ENCODE assay signal across 2 fruit fly cellular contexts in genomic region chr2L:9897296-9897695, dm6.
TF ChIP-seq lines count a peak whose summit lies in the region.

RpS2 (minus strand) TSS chr2L:9897552.

TF ChIP-seq in whole organism, embryonic, 481 proteins besides CTCF, POLR2A, EP300 and RAD21 (continued from another document and continues in another):
- peak; percentile 3 for TF ChIP-seq CG4328 (GFP tag; optimal IDR thresholded peaks at IDR 0.05; lab: Kevin White, UChicago)
- no peak for TF ChIP-seq Dip3 (GFP tag; optimal IDR thresholded peaks at IDR 0.05; lab: Kevin White, UChicago)
- TF ChIP-seq Ets65A (GFP tag; lab: Kevin White, UChicago), result no peak
- TF ChIP-seq luna (GFP tag; optimal IDR thresholded peaks at IDR 0.05; lab: Kevin White, UChicago), result no peak
- no peak for TF ChIP-seq tll (GFP tag; optimal IDR thresholded peaks at IDR 0.05; lab: Kevin White, UChicago)
- TF ChIP-seq CG2875 (GFP tag; optimal IDR thresholded peaks at IDR 0.05; lab: Kevin White, UChicago), result peak; percentile 13
- TF ChIP-seq trh (GFP tag; optimal IDR thresholded peaks at IDR 0.05; lab: Kevin White, UChicago), result no peak
- peak; percentile 98 for TF ChIP-seq chinmo (GFP tag; IDR thresholded peaks at IDR 0.05; lab: Robert Waterston, UW; ENCODE audit: partially characterized antibody)
- TF ChIP-seq H2.0 (GFP tag; IDR thresholded peaks at IDR 0.05; lab: Robert Waterston, UW), result peak; percentile 32; the same call in 1 of the 2 replicates
- TF ChIP-seq pb (GFP tag; optimal IDR thresholded peaks at IDR 0.05; lab: Kevin White, UChicago), result no peak
- TF ChIP-seq z (GFP tag; IDR thresholded peaks at IDR 0.05; lab: Robert Waterston, UW), result no peak
- TF ChIP-seq Nf-YB (GFP tag; optimal IDR thresholded peaks at IDR 0.05; lab: Kevin White, UChicago), result peak; percentile 13
- no peak for TF ChIP-seq emc (GFP tag; optimal IDR thresholded peaks at IDR 0.05; lab: Kevin White, UChicago)
- TF ChIP-seq salm (tag; optimal IDR thresholded peaks at IDR 0.05; lab: Kevin White, UChicago), result peak; percentile 60
- no peak for TF ChIP-seq Hr39 (optimal IDR thresholded peaks at IDR 0.05; lab: Kevin White, UChicago)
- no peak for TF ChIP-seq ash1 (GFP tag; optimal IDR thresholded peaks at IDR 0.05; lab: Kevin White, UChicago)
- TF ChIP-seq al (GFP tag; IDR thresholded peaks at IDR 0.05; lab: Robert Waterston, UW), result 0 out of 2 replicates have a peak, but pooled peaks have one; percentile 16
- peak; percentile 98 for TF ChIP-seq CG14860 (GFP tag; IDR thresholded peaks at IDR 0.05; lab: Robert Waterston, UW; ENCODE audit: partially characterized antibody)
- TF ChIP-seq sisA (GFP tag; IDR thresholded peaks at IDR 0.05; lab: Robert Waterston, UW), result no peak
- TF ChIP-seq sima (GFP tag; optimal IDR thresholded peaks at IDR 0.05; lab: Kevin White, UChicago), result no peak
- no peak for TF ChIP-seq CG15479 (GFP tag; optimal IDR thresholded peaks at IDR 0.05; lab: Kevin White, UChicago)
- peak; percentile 14 for TF ChIP-seq chn (GFP tag; optimal IDR thresholded peaks at IDR 0.05; lab: Kevin White, UChicago)
- TF ChIP-seq rib (GFP tag; IDR thresholded peaks at IDR 0.05; lab: Robert Waterston, UW), result no peak; the same call in 1 of the 2 replicates
- peak; percentile 99 for TF ChIP-seq knrl (GFP tag; IDR thresholded peaks at IDR 0.05; lab: Robert Waterston, UW; ENCODE audit: partially characterized antibody)
- TF ChIP-seq CG16863 (GFP tag; optimal IDR thresholded peaks at IDR 0.05; lab: Kevin White, UChicago), result peak; percentile 21
- TF ChIP-seq da (GFP tag; optimal IDR thresholded peaks at IDR 0.05; lab: Kevin White, UChicago), result no peak
- no peak for TF ChIP-seq CG9876 (GFP tag; optimal IDR thresholded peaks at IDR 0.05; lab: Kevin White, UChicago)
- no peak for TF ChIP-seq CG2712 (tag; optimal IDR thresholded peaks at IDR 0.05; lab: Kevin White, UChicago)
- peak; percentile 41 for TF ChIP-seq Meics (GFP tag; optimal IDR thresholded peaks at IDR 0.05; lab: Kevin White, UChicago)
- TF ChIP-seq insv (GFP tag; optimal IDR thresholded peaks at IDR 0.05; lab: Kevin White, UChicago), result peak in 1 of 2 experiments; percentile 32
- TF ChIP-seq az2 (GFP tag; optimal IDR thresholded peaks at IDR 0.05; lab: Kevin White, UChicago), result no peak
- peak; percentile 50 for TF ChIP-seq CG34376 (GFP tag; optimal IDR thresholded peaks at IDR 0.05; lab: Kevin White, UChicago)
- no peak for TF ChIP-seq CG6254 (GFP tag; optimal IDR thresholded peaks at IDR 0.05; lab: Kevin White, UChicago)
- no peak for TF ChIP-seq CG6683 (GFP tag; optimal IDR thresholded peaks at IDR 0.05; lab: Kevin White, UChicago)
- TF ChIP-seq cas (GFP tag; IDR thresholded peaks at IDR 0.05; lab: Robert Waterston, UW), result peak; percentile 51; the same call in 1 of the 2 replicates
- TF ChIP-seq lab (GFP tag; optimal IDR thresholded peaks at IDR 0.05; lab: Kevin White, UChicago), result peak; percentile 68
- no peak for TF ChIP-seq Side (GFP tag; optimal IDR thresholded peaks at IDR 0.05; lab: Kevin White, UChicago)
- peak; percentile 36 for TF ChIP-seq NFAT (GFP tag; IDR thresholded peaks at IDR 0.05; lab: Robert Waterston, UW)
- TF ChIP-seq CG10979 (tag; optimal IDR thresholded peaks at IDR 0.05; lab: Kevin White, UChicago), result peak; percentile 38
- TF ChIP-seq Abd-B (GFP tag; optimal IDR thresholded peaks at IDR 0.05; lab: Kevin White, UChicago), result no peak
- TF ChIP-seq trem (tag; optimal IDR thresholded peaks at IDR 0.05; lab: Kevin White, UChicago), result no peak
- peak; percentile 47; the same call in 1 of the 2 replicates for TF ChIP-seq onecut (GFP tag; IDR thresholded peaks at IDR 0.05; lab: Robert Waterston, UW)
- no peak for TF ChIP-seq CG32772 (GFP tag; IDR thresholded peaks at IDR 0.05; lab: Robert Waterston, UW)
- TF ChIP-seq CG16813 (GFP tag; IDR thresholded peaks at IDR 0.05; lab: Robert Waterston, UW; ENCODE audit: partially characterized antibody), result peak; percentile 99
- TF ChIP-seq dysf (GFP tag; IDR thresholded peaks at IDR 0.05; lab: Robert Waterston, UW), result no peak
- TF ChIP-seq HLH54F (GFP tag; optimal IDR thresholded peaks at IDR 0.05; lab: Kevin White, UChicago), result peak; percentile 13
- peak; percentile 82 for TF ChIP-seq CG12659 (GFP tag; optimal IDR thresholded peaks at IDR 0.05; lab: Kevin White, UChicago)
- TF ChIP-seq phol (tag; optimal IDR thresholded peaks at IDR 0.05; lab: Kevin White, UChicago), result peak; percentile 96
- TF ChIP-seq grn (GFP tag; optimal IDR thresholded peaks at IDR 0.05; lab: Kevin White, UChicago), result peak; percentile 37
- TF ChIP-seq pho (GFP tag; optimal IDR thresholded peaks at IDR 0.05; lab: Kevin White, UChicago), result peak; percentile 31
- TF ChIP-seq B-H2 (GFP tag; optimal IDR thresholded peaks at IDR 0.05; lab: Kevin White, UChicago), result peak; percentile 77
- no peak for TF ChIP-seq CG4820 (GFP tag; optimal IDR thresholded peaks at IDR 0.05; lab: Kevin White, UChicago)
- TF ChIP-seq vvl (GFP tag; IDR thresholded peaks at IDR 0.05; lab: Robert Waterston, UW), result peak; percentile 69
- no peak for TF ChIP-seq ham (GFP tag; IDR thresholded peaks at IDR 0.05; lab: Robert Waterston, UW)
- no peak for TF ChIP-seq Taf1 (GFP tag; IDR thresholded peaks at IDR 0.05; lab: Robert Waterston, UW)
- TF ChIP-seq HmgD (GFP tag; optimal IDR thresholded peaks at IDR 0.05; lab: Kevin White, UChicago), result no peak
- TF ChIP-seq Antp (GFP tag; optimal IDR thresholded peaks at IDR 0.05; lab: Kevin White, UChicago), result no peak
- no peak for TF ChIP-seq CkIIα-i1 (GFP tag; IDR thresholded peaks at IDR 0.05; lab: Robert Waterston, UW)
- no peak for TF ChIP-seq eve (GFP tag; optimal IDR thresholded peaks at IDR 0.05; lab: Kevin White, UChicago)
- peak; percentile 69 for TF ChIP-seq lbe (GFP tag; optimal IDR thresholded peaks at IDR 0.05; lab: Kevin White, UChicago)
- TF ChIP-seq nerfin-1 (tag; optimal IDR thresholded peaks at IDR 0.05; lab: Kevin White, UChicago), result peak; percentile 51
- TF ChIP-seq CG5180 (GFP tag; optimal IDR thresholded peaks at IDR 0.05; lab: Kevin White, UChicago), result no peak
- TF ChIP-seq gce (GFP tag; IDR thresholded peaks at IDR 0.05; lab: Robert Waterston, UW), result no peak
- no peak for TF ChIP-seq B-H1 (GFP tag; IDR thresholded peaks at IDR 0.05; lab: Robert Waterston, UW)
- TF ChIP-seq Hmr (GFP tag; optimal IDR thresholded peaks at IDR 0.05; lab: Kevin White, UChicago), result peak; percentile 85
- peak; percentile 59 for TF ChIP-seq CG17385 (GFP tag; optimal IDR thresholded peaks at IDR 0.05; lab: Kevin White, UChicago)
- TF ChIP-seq CG7357 (GFP tag; IDR thresholded peaks at IDR 0.05; lab: Robert Waterston, UW), result no peak

TF ChIP-seq in whole organism, prepupa, 60 proteins besides CTCF, POLR2A, EP300 and RAD21 (continued from another document):
- TF ChIP-seq Eip75B (GFP tag; optimal IDR thresholded peaks at IDR 0.05; lab: Kevin White, UChicago) (peak; percentile 28), CG16779 (tag; optimal IDR thresholded peaks at IDR 0.05; lab: Kevin White, UChicago) (no peak), net (GFP tag; optimal IDR thresholded peaks at IDR 0.05; lab: Kevin White, UChicago) (no peak), CG7368 (GFP tag; optimal IDR thresholded peaks at IDR 0.05; lab: Kevin White, UChicago) (no peak), lz (GFP tag; optimal IDR thresholded peaks at IDR 0.05; lab: Kevin White, UChicago) (no peak), CG6276 (GFP tag; optimal IDR thresholded peaks at IDR 0.05; lab: Kevin White, UChicago) (no peak), spab (GFP tag; optimal IDR thresholded peaks at IDR 0.05; lab: Kevin White, UChicago) (no peak), Gug (GFP tag; IDR thresholded peaks at IDR 0.05; lab: Robert Waterston, UW) (no peak), fkh (GFP tag; optimal IDR thresholded peaks at IDR 0.05; lab: Kevin White, UChicago) (peak; percentile 22), CG11902 (GFP tag; optimal IDR thresholded peaks at IDR 0.05; lab: Kevin White, UChicago) (no peak), CG8119 (GFP tag; IDR thresholded peaks at IDR 0.05; lab: Robert Waterston, UW) (no peak; the same call in 2 of the 3 replicates), esn (GFP tag; optimal IDR thresholded peaks at IDR 0.05; lab: Kevin White, UChicago) (peak; percentile 71), Sox102F (GFP tag; optimal IDR thresholded peaks at IDR 0.05; lab: Kevin White, UChicago) (peak; percentile 58), dac (GFP tag; optimal IDR thresholded peaks at IDR 0.05; lab: Kevin White, UChicago) (no peak), CG32006 (GFP tag; optimal IDR thresholded peaks at IDR 0.05; lab: Kevin White, UChicago) (no peak), fd59A (GFP tag; optimal IDR thresholded peaks at IDR 0.05; lab: Kevin White, UChicago) (no peak), CG8319 (GFP tag; optimal IDR thresholded peaks at IDR 0.05; lab: Kevin White, UChicago) (no peak), CG1621 (tag; optimal IDR thresholded peaks at IDR 0.05; lab: Kevin White, UChicago) (peak; percentile 28), Sox14 (GFP tag; optimal IDR thresholded peaks at IDR 0.05; lab: Kevin White, UChicago) (peak; percentile 70), Eip78C (GFP tag; lab: Kevin White, UChicago) (peak; percentile 79), CG9139 (GFP tag; optimal IDR thresholded peaks at IDR 0.05; lab: Kevin White, UChicago) (no peak), Hr38 (GFP tag; optimal IDR thresholded peaks at IDR 0.05; lab: Kevin White, UChicago) (no peak), Eip93F (GFP tag; optimal IDR thresholded peaks at IDR 0.05; lab: Kevin White, UChicago) (no peak), acj6 (GFP tag; optimal IDR thresholded peaks at IDR 0.05; lab: Kevin White, UChicago) (peak; percentile 31), svp (GFP tag; lab: Kevin White, UChicago) (no peak), CG6163 (GFP tag; IDR thresholded peaks at IDR 0.05; lab: Robert Waterston, UW) (no peak), CG11294 (GFP tag; IDR thresholded peaks at IDR 0.05; lab: Robert Waterston, UW) (no peak), CG31627 (GFP tag; optimal IDR thresholded peaks at IDR 0.05; lab: Kevin White, UChicago) (peak; percentile 24), ss (GFP tag; optimal IDR thresholded peaks at IDR 0.05; lab: Kevin White, UChicago) (peak; percentile 32 to 39), CG6808 (GFP tag; optimal IDR thresholded peaks at IDR 0.05; lab: Kevin White, UChicago) (peak; percentile 45), achi (GFP tag; optimal IDR thresholded peaks at IDR 0.05; lab: Kevin White, UChicago) (no peak), cyc (GFP tag; optimal IDR thresholded peaks at IDR 0.05; lab: Kevin White, UChicago) (peak; percentile 1), eg (GFP tag; IDR thresholded peaks at IDR 0.05; lab: Robert Waterston, UW) (no peak), vri (GFP tag; optimal IDR thresholded peaks at IDR 0.05; lab: Kevin White, UChicago) (peak; percentile 26), CG8632 (GFP tag; optimal IDR thresholded peaks at IDR 0.05; lab: Kevin White, UChicago) (no peak), Ets21C (GFP tag; optimal IDR thresholded peaks at IDR 0.05; lab: Kevin White, UChicago) (peak; percentile 26), dsx (GFP tag; optimal IDR thresholded peaks at IDR 0.05; lab: Kevin White, UChicago; ENCODE audit: poor library complexity, severe bottlenecking) (no peak), Met (GFP tag; optimal IDR thresholded peaks at IDR 0.05; lab: Kevin White, UChicago) (no peak), CG4318 (GFP tag; optimal IDR thresholded peaks at IDR 0.05; lab: Kevin White, UChicago) (no peak), Hr4 (GFP tag; optimal IDR thresholded peaks at IDR 0.05; lab: Kevin White, UChicago) (no peak)
